Fruit fly (Drosophila melanogaster) S2 (cell line): ENCODE measurements around the gene CG6465.

Experiments
- CG8478 ChIP-seq: fragments of >200 bp; optimal IDR thresholded peaks from 2 replicates; lab custom pipeline; 2018
- CTCF ChIP-seq, 2 experiments: fragments of >200 bp; optimal IDR thresholded peaks; 2 replicates each; lab custom pipeline; 2018

- TF ChIP-seq CG8478 (lab: Kevin White, UChicago), result no peak
- no peak for TF ChIP-seq CTCF (optimal IDR thresholded peaks at IDR 0.05; lab: Kevin White, UChicago)
Observed at dm6 chr3R:10641284-10641683, 35.8 kb downstream of the CG6465 start.
